Worm (Caenorhabditis elegans): Measurements from ENCODE around the gene metr-1.

ce11 chrII:10970625-10971024 is 44.3 kb downstream of the metr-1 start:
- TF ChIP-seq ztf-29 (GFP tag; IDR thresholded peaks at IDR 0.05) = no peak
- TF ChIP-seq flt-1 (GFP tag; IDR thresholded peaks at IDR 0.05) = no peak
- TF ChIP-seq ztf-23 (GFP tag; IDR thresholded peaks at IDR 0.05) = no peak
- TF ChIP-seq cog-1 (tag; optimal IDR thresholded peaks at IDR 0.05) = no peak
- TF ChIP-seq T22C8.4 (GFP tag; IDR thresholded peaks at IDR 0.05) = no peak
- TF ChIP-seq ref-1 (GFP tag; conservative IDR thresholded peaks at IDR 0.05) = no peak

Measured in whole organism, midembryonic.